Fruit fly (Drosophila melanogaster) whole organism, embryonic: ENCODE data around the gene CG1463.

Experiments used
- B-H1 ChIP-seq: fragments of 200-800 bp; sonication (Bioruptor generic); IDR thresholded peaks from 3 replicates; pipeline ENCODE4 v1.3.6; 2022; ENCODE audit warnings: missing biosample characterization, missing genetic modification characterization
- CG10209 ChIP-seq: fragments of 200-800 bp; sonication (Bioruptor generic); optimal IDR thresholded peaks from 3 replicates; lab custom pipeline; 2017; ENCODE audit warnings: missing biosample characterization, mild to moderate bottlenecking, missing genetic modification characterization, missing genetic modification reagents
- CG14441 ChIP-seq: fragments of 200-800 bp; sonication (Bioruptor generic); IDR thresholded peaks from 2 replicates; pipeline ENCODE4 v1.3.6; 2022; ENCODE audit warnings: missing biosample characterization, missing genetic modification characterization
- CG15011 ChIP-seq: fragments of 200-800 bp; sonication (Bioruptor generic); optimal IDR thresholded peaks from 3 replicates; lab custom pipeline; 2018; ENCODE audit warnings: missing biosample characterization, mild to moderate bottlenecking, missing genetic modification characterization
- CG2129 ChIP-seq: fragments of 200-800 bp; sonication (Bioruptor generic); IDR thresholded peaks from 2 replicates; pipeline ENCODE4 v1.3.6; 2022; ENCODE audit warnings: missing biosample characterization, missing genetic modification characterization; ENCODE audit not compliant: partially characterized antibody
- CG2199 ChIP-seq: fragments of 200-800 bp; sonication (Bioruptor generic); IDR thresholded peaks from 3 replicates; pipeline ENCODE4 v1.3.6; 2022; ENCODE audit warnings: missing biosample characterization, missing genetic modification characterization
- CG32772 ChIP-seq: fragments of 200-800 bp; sonication (Bioruptor generic); IDR thresholded peaks from 2 replicates; pipeline ENCODE4 v1.3.6; 2022; ENCODE audit warnings: missing biosample characterization, missing genetic modification characterization
- CG34376 ChIP-seq: fragments of 200-800 bp; sonication (Bioruptor generic); optimal IDR thresholded peaks from 2 replicates; lab custom pipeline; 2018; ENCODE audit warnings: missing biosample characterization, mild to moderate bottlenecking, missing genetic modification characterization
- CG6854 ChIP-seq: fragments of 200-800 bp; sonication (Bioruptor generic); optimal IDR thresholded peaks from 3 replicates; lab custom pipeline; 2017; ENCODE audit warnings: missing biosample characterization, mild to moderate bottlenecking, missing genetic modification characterization
- CG7839 ChIP-seq: fragments of 200-800 bp; sonication (Bioruptor generic); optimal IDR thresholded peaks from 3 replicates; lab custom pipeline; 2018; ENCODE audit warnings: missing biosample characterization, mild to moderate bottlenecking, missing genetic modification characterization, moderate library complexity
- CG8478 ChIP-seq: fragments of >200 bp; optimal IDR thresholded peaks from 2 replicates; lab custom pipeline; 2018
- CG8765 ChIP-seq: fragments of 200-800 bp; sonication (Bioruptor generic); IDR thresholded peaks from 2 replicates; pipeline ENCODE4 v1.3.6; 2022; ENCODE audit warnings: missing biosample characterization, missing genetic modification characterization
- CG9727 ChIP-seq: fragments of 200-800 bp; sonication (Bioruptor generic); optimal IDR thresholded peaks from 3 replicates; lab custom pipeline; 2017; ENCODE audit warnings: missing biosample characterization, mild to moderate bottlenecking, missing genetic modification characterization
- Deaf1 ChIP-seq: fragments of 200-800 bp; optimal IDR thresholded peaks from 3 replicates; lab custom pipeline; 2019; ENCODE audit warnings: missing biosample characterization, mild to moderate bottlenecking, missing genetic modification characterization, moderate library complexity
- Dll ChIP-seq: fragments of 200-800 bp; sonication (Bioruptor generic); IDR thresholded peaks from 4 replicates; pipeline ENCODE4 v1.3.6; 2022; ENCODE audit warnings: missing biosample characterization, missing genetic modification characterization; ENCODE audit not compliant: partially characterized antibody
- Ets97D ChIP-seq: fragments of 200-800 bp; sonication (Bioruptor generic); optimal IDR thresholded peaks from 3 replicates; lab custom pipeline; 2016; ENCODE audit warnings: missing biosample characterization, missing genetic modification characterization
- Hey ChIP-seq: fragments of 200-800 bp; sonication (Bioruptor generic); optimal IDR thresholded peaks from 3 replicates; lab custom pipeline; 2018; ENCODE audit warnings: missing biosample characterization, mild to moderate bottlenecking, missing genetic modification characterization
- Hr3 ChIP-seq: fragments of 200-800 bp; sonication (Bioruptor generic); optimal IDR thresholded peaks from 3 replicates; lab custom pipeline; 2016; ENCODE audit warnings: missing biosample characterization, missing genetic modification characterization
- Hr78 ChIP-seq, 2 experiments: fragments of 200-800 bp in 1 of 2; fragments of >200 bp in 1 of 2; sonication (Bioruptor generic) in 1 of 2; optimal IDR thresholded peaks; 2 replicates each; lab custom pipeline; 2017 to 2019; ENCODE audit warnings: missing biosample characterization in 2 of 2, missing genetic modification characterization in 2 of 2, mild to moderate bottlenecking in 1 of 2, moderate library complexity in 1 of 2
- Lhr ChIP-seq: fragments of 200-800 bp; sonication (Bioruptor generic); optimal IDR thresholded peaks from 3 replicates; lab custom pipeline; 2017; ENCODE audit warnings: mild to moderate bottlenecking, missing biosample characterization, missing genetic modification reagents, missing genetic modification characterization
- Lim3 ChIP-seq: fragments of 200-800 bp; sonication (Bioruptor generic); IDR thresholded peaks from 2 replicates; pipeline ENCODE4 v1.3.6; 2022; ENCODE audit warnings: missing biosample characterization, missing genetic modification characterization
- MBD-R2 ChIP-seq: fragments of 200-800 bp; sonication (Bioruptor generic); IDR thresholded peaks from 2 replicates; pipeline ENCODE4 v1.3.6; 2022; ENCODE audit warnings: missing biosample characterization, missing genetic modification characterization
- Ptx1 ChIP-seq: fragments of 200-800 bp; sonication (Bioruptor generic); IDR thresholded peaks from 2 replicates; pipeline ENCODE4 v1.3.6; 2022; ENCODE audit warnings: missing biosample characterization, missing genetic modification characterization
- Six4 ChIP-seq: fragments of 200-800 bp; sonication (Bioruptor generic); optimal IDR thresholded peaks from 2 replicates; lab custom pipeline; 2016; ENCODE audit warnings: missing biosample characterization, missing genetic modification characterization
- Xrp1 ChIP-seq: fragments of 200-800 bp; sonication (Bioruptor generic); IDR thresholded peaks from 2 replicates; pipeline ENCODE4 v1.3.6; 2022; ENCODE audit warnings: missing biosample characterization, missing genetic modification characterization
- ab ChIP-seq: fragments of 200-800 bp; sonication (Bioruptor generic); optimal IDR thresholded peaks from 2 replicates; lab custom pipeline; 2016; ENCODE audit warnings: missing biosample characterization, missing genetic modification characterization
- bigmax ChIP-seq: fragments of 200-800 bp; sonication (Bioruptor generic); optimal IDR thresholded peaks from 2 replicates; lab custom pipeline; 2018; ENCODE audit warnings: missing biosample characterization, mild to moderate bottlenecking, missing genetic modification characterization
- chn ChIP-seq: fragments of 200-800 bp; sonication (Bioruptor generic); optimal IDR thresholded peaks from 2 replicates; lab custom pipeline; 2016; ENCODE audit warnings: missing biosample characterization, missing genetic modification characterization
- emc ChIP-seq: fragments of 200-800 bp; sonication (Bioruptor generic); optimal IDR thresholded peaks from 2 replicates; lab custom pipeline; 2016; ENCODE audit warnings: missing biosample characterization, missing genetic modification characterization
- ewg ChIP-seq: fragments of 200-800 bp; sonication (Bioruptor generic); optimal IDR thresholded peaks from 3 replicates; lab custom pipeline; 2017; ENCODE audit warnings: mild to moderate bottlenecking, missing biosample characterization, missing genetic modification reagents, missing genetic modification characterization
- exex ChIP-seq: fragments of 200-800 bp; sonication (Bioruptor generic); optimal IDR thresholded peaks from 4 replicates; lab custom pipeline; 2018; ENCODE audit warnings: missing biosample characterization, mild to moderate bottlenecking, missing genetic modification characterization, moderate library complexity
- fd96Cb ChIP-seq: fragments of 200-800 bp; sonication (Bioruptor generic); optimal IDR thresholded peaks from 2 replicates; lab custom pipeline; 2018; ENCODE audit warnings: missing biosample characterization, mild to moderate bottlenecking, missing genetic modification characterization, moderate library complexity
- ftz-f1 ChIP-seq: fragments of 200-800 bp; sonication (Bioruptor generic); optimal IDR thresholded peaks from 2 replicates; lab custom pipeline; 2016; ENCODE audit warnings: missing biosample characterization, missing genetic modification characterization
- gro ChIP-seq: fragments of 200-800 bp; sonication (Bioruptor generic); optimal IDR thresholded peaks from 2 replicates; lab custom pipeline; 2016; ENCODE audit warnings: missing biosample characterization, missing genetic modification characterization
- hb ChIP-seq: fragments of 200-800 bp; sonication (Bioruptor generic); IDR thresholded peaks from 3 replicates; pipeline ENCODE4 v1.3.6; 2022; ENCODE audit warnings: missing biosample characterization, missing genetic modification characterization; ENCODE audit not compliant: partially characterized antibody
- mirr ChIP-seq: fragments of 200-800 bp; sonication (Bioruptor generic); optimal IDR thresholded peaks from 3 replicates; lab custom pipeline; 2018; ENCODE audit warnings: missing biosample characterization, mild to moderate bottlenecking, missing genetic modification characterization
- nau ChIP-seq: fragments of 200-800 bp; sonication (Bioruptor generic); optimal IDR thresholded peaks from 3 replicates; lab custom pipeline; 2017; ENCODE audit warnings: missing biosample characterization, mild to moderate bottlenecking, missing genetic modification characterization, missing genetic modification reagents
- phol ChIP-seq: fragments of 200-800 bp; sonication (Bioruptor generic); optimal IDR thresholded peaks from 3 replicates; lab custom pipeline; 2018; ENCODE audit warnings: missing biosample characterization, mild to moderate bottlenecking, missing genetic modification characterization, moderate library complexity
- schlank ChIP-seq: fragments of 200-800 bp; sonication (Bioruptor generic); optimal IDR thresholded peaks from 2 replicates; lab custom pipeline; 2018; ENCODE audit warnings: missing biosample characterization, mild to moderate bottlenecking, missing genetic modification characterization
- sisA ChIP-seq: fragments of 200-800 bp; sonication (Bioruptor generic); IDR thresholded peaks from 2 replicates; pipeline ENCODE4 v1.3.6; 2022; ENCODE audit warnings: missing biosample characterization, missing genetic modification characterization
- tgo ChIP-seq: fragments of 200-800 bp; sonication (Bioruptor generic); IDR thresholded peaks from 3 replicates; pipeline ENCODE4 v1.3.6; 2022; ENCODE audit warnings: missing biosample characterization, missing genetic modification characterization
- twi ChIP-seq: fragments of 200-800 bp; optimal IDR thresholded peaks from 2 replicates; lab custom pipeline; 2019; ENCODE audit warnings: missing biosample characterization, mild to moderate bottlenecking, missing genetic modification characterization, moderate library complexity
- wek ChIP-seq: fragments of 200-800 bp; sonication (Bioruptor generic); optimal IDR thresholded peaks from 3 replicates; lab custom pipeline; 2018; ENCODE audit warnings: missing biosample characterization, mild to moderate bottlenecking, missing genetic modification characterization, moderate library complexity

CG1463 gene

dm6 chrX:12591223-12592120, 20.0 kb downstream of the CG1463 start (continued):
- TF ChIP-seq CG10209 (GFP tag; lab: Kevin White, UChicago), result peak; percentile 30
- TF ChIP-seq twi (tag; lab: Kevin White, UChicago), result peak; percentile 13
- peak; percentile 8 for TF ChIP-seq ewg
- peak; percentile 52 for TF ChIP-seq fd96Cb (tag; lab: Kevin White, UChicago)
- TF ChIP-seq phol (tag; lab: Kevin White, UChicago), result peak; percentile 63
- no peak for TF ChIP-seq nau (GFP tag; lab: Kevin White, UChicago)
- no peak for TF ChIP-seq CG14441
- peak; percentile 82 for TF ChIP-seq CG8478 (lab: Kevin White, UChicago)
- TF ChIP-seq CG7839 (tag; lab: Kevin White, UChicago), result peak; percentile 50
- no peak for TF ChIP-seq mirr (GFP tag; lab: Kevin White, UChicago)
- TF ChIP-seq emc (GFP tag; lab: Kevin White, UChicago), result no peak
- no peak for TF ChIP-seq Ets97D (GFP tag; lab: Kevin White, UChicago)
- peak; percentile 67 for TF ChIP-seq Six4 (GFP tag; lab: Kevin White, UChicago)
- no peak for TF ChIP-seq Deaf1
- no peak for TF ChIP-seq Lim3 (GFP tag; lab: Robert Waterston, UW)
- no peak for TF ChIP-seq ftz-f1 (GFP tag; lab: Kevin White, UChicago)
- TF ChIP-seq wek (GFP tag; lab: Kevin White, UChicago), result no peak
- TF ChIP-seq tgo, result no peak
- TF ChIP-seq Lhr (GFP tag; lab: Kevin White, UChicago), result no peak
- TF ChIP-seq bigmax (GFP tag; lab: Kevin White, UChicago), result no peak
- no peak for TF ChIP-seq hb (GFP tag; lab: Robert Waterston, UW)
- no peak for TF ChIP-seq CG15011
- no peak for TF ChIP-seq Hey (tag; lab: Kevin White, UChicago)
- peak; percentile 13 for TF ChIP-seq chn (GFP tag; lab: Kevin White, UChicago)
- TF ChIP-seq CG2199 (GFP tag; lab: Robert Waterston, UW), result no peak
- TF ChIP-seq MBD-R2, result no peak; the same call in 1 of the 2 replicates
- no peak for TF ChIP-seq gro (GFP tag; lab: Kevin White, UChicago)
- no peak for TF ChIP-seq ab (GFP tag; lab: Kevin White, UChicago)
- no peak for TF ChIP-seq CG34376 (GFP tag; lab: Kevin White, UChicago)
- no peak for TF ChIP-seq exex (tag; lab: Kevin White, UChicago)
- no peak for TF ChIP-seq schlank (tag; lab: Kevin White, UChicago)
- no peak for TF ChIP-seq CG32772 (GFP tag; lab: Robert Waterston, UW)
- TF ChIP-seq Xrp1 (GFP tag; lab: Robert Waterston, UW), result peak; percentile 37; the same call in 1 of the 2 replicates
- TF ChIP-seq CG6854, result peak; percentile 36
- no peak for TF ChIP-seq CG8765 (GFP tag; lab: Robert Waterston, UW)
- peak; percentile 63 for TF ChIP-seq CG9727 (GFP tag; lab: Kevin White, UChicago)
- TF ChIP-seq Dll (GFP tag; lab: Robert Waterston, UW), result no peak
- no peak for TF ChIP-seq sisA (GFP tag; lab: Robert Waterston, UW)
- TF ChIP-seq Ptx1 (GFP tag; lab: Robert Waterston, UW), result 0 out of 2 replicates have a peak, but pooled peaks have one; percentile 16
- peak in 1 of 2 experiments; percentile 66 for TF ChIP-seq Hr78 (GFP tag; optimal IDR thresholded peaks at IDR 0.05; lab: Kevin White, UChicago)
- TF ChIP-seq Hr3 (GFP tag; lab: Kevin White, UChicago), result peak; percentile 22
- no peak for TF ChIP-seq CG2129 (GFP tag; lab: Robert Waterston, UW)
- no peak for TF ChIP-seq B-H1 (GFP tag; lab: Robert Waterston, UW)
- TF ChIP-seq, all 482 proteins: peak for 195
